Fruit fly (Drosophila melanogaster) whole organism, embryonic: ENCODE results near the gene CG8119.

Experiments used
- Aef1 ChIP-seq: fragments of 200-800 bp; sonication (Bioruptor generic); IDR thresholded peaks from 3 replicates; pipeline ENCODE4 v1.3.6; 2022; ENCODE audit warnings: missing biosample characterization, missing genetic modification characterization
- Atf3 ChIP-seq: fragments of 200-800 bp; sonication (Bioruptor generic); optimal IDR thresholded peaks from 3 replicates; lab custom pipeline; 2016; ENCODE audit warnings: missing biosample characterization, missing genetic modification characterization
- B-H2 ChIP-seq: fragments of 200-800 bp; sonication (Bioruptor generic); optimal IDR thresholded peaks from 2 replicates; lab custom pipeline; 2018; ENCODE audit warnings: missing biosample characterization, mild to moderate bottlenecking, missing genetic modification characterization
- BEAF-32 ChIP-seq: fragments of 200-800 bp; sonication (Bioruptor generic); optimal IDR thresholded peaks from 3 replicates; lab custom pipeline; 2017; ENCODE audit warnings: missing biosample characterization, missing genetic modification characterization, mild to moderate bottlenecking, moderate library complexity, missing genetic modification reagents
- CG10274 ChIP-seq: fragments of 200-800 bp; sonication (Bioruptor generic); optimal IDR thresholded peaks from 3 replicates; lab custom pipeline; 2017; ENCODE audit warnings: missing biosample characterization, mild to moderate bottlenecking, missing genetic modification characterization
- CG11723 ChIP-seq: fragments of 200-800 bp; sonication (Bioruptor generic); optimal IDR thresholded peaks from 2 replicates; lab custom pipeline; 2017; ENCODE audit warnings: missing biosample characterization, mild to moderate bottlenecking, missing genetic modification characterization
- CG1233 ChIP-seq: fragments of 200-800 bp; sonication (Bioruptor generic); optimal IDR thresholded peaks from 4 replicates; lab custom pipeline; 2018; ENCODE audit warnings: missing biosample characterization, mild to moderate bottlenecking, missing genetic modification characterization
- CG13624 ChIP-seq: fragments of 200-800 bp; sonication (Bioruptor generic); optimal IDR thresholded peaks from 2 replicates; lab custom pipeline; 2016; ENCODE audit warnings: missing biosample characterization, missing genetic modification characterization
- CG14667 ChIP-seq: fragments of 200-800 bp; sonication (Bioruptor generic); IDR thresholded peaks from 2 replicates; pipeline ENCODE4 v1.3.6; 2022; ENCODE audit warnings: missing biosample characterization, missing genetic modification characterization
- CG15601 ChIP-seq: fragments of 200-800 bp; sonication (Bioruptor generic); optimal IDR thresholded peaks from 3 replicates; lab custom pipeline; 2019; ENCODE audit warnings: missing biosample characterization, mild to moderate bottlenecking, missing genetic modification characterization, moderate library complexity
- CG1603 ChIP-seq: fragments of 200-800 bp; sonication (Bioruptor generic); optimal IDR thresholded peaks from 2 replicates; lab custom pipeline; 2019; ENCODE audit warnings: missing biosample characterization, mild to moderate bottlenecking, missing genetic modification characterization, moderate library complexity
- CG17328 ChIP-seq: fragments of 200-800 bp; sonication (Bioruptor generic); IDR thresholded peaks from 2 replicates; pipeline ENCODE4 v1.3.6; 2022; ENCODE audit warnings: missing biosample characterization, missing genetic modification characterization
- CG17912 ChIP-seq: fragments of 200-800 bp; sonication (Bioruptor generic); optimal IDR thresholded peaks from 2 replicates; lab custom pipeline; 2018; ENCODE audit warnings: missing biosample characterization, mild to moderate bottlenecking, missing genetic modification characterization
- CG2129 ChIP-seq: fragments of 200-800 bp; sonication (Bioruptor generic); IDR thresholded peaks from 2 replicates; pipeline ENCODE4 v1.3.6; 2022; ENCODE audit warnings: missing biosample characterization, missing genetic modification characterization; ENCODE audit not compliant: partially characterized antibody
- CG34224 ChIP-seq: fragments of 200-800 bp; sonication (Bioruptor generic); IDR thresholded peaks from 3 replicates; pipeline ENCODE4 v1.3.6; 2022; ENCODE audit warnings: missing biosample characterization, missing genetic modification characterization; ENCODE audit not compliant: partially characterized antibody
- CG34376 ChIP-seq: fragments of 200-800 bp; sonication (Bioruptor generic); optimal IDR thresholded peaks from 2 replicates; lab custom pipeline; 2018; ENCODE audit warnings: missing biosample characterization, mild to moderate bottlenecking, missing genetic modification characterization
- CG4424 ChIP-seq: fragments of 200-800 bp; sonication (Bioruptor generic); optimal IDR thresholded peaks from 3 replicates; lab custom pipeline; 2016; ENCODE audit warnings: missing biosample characterization, missing genetic modification characterization
- CG5180 ChIP-seq: fragments of 200-800 bp; sonication (Bioruptor generic); optimal IDR thresholded peaks from 3 replicates; lab custom pipeline; 2017; ENCODE audit warnings: missing biosample characterization, missing genetic modification characterization, mild to moderate bottlenecking, moderate library complexity, missing genetic modification reagents
- CG6791 ChIP-seq: fragments of 200-800 bp; sonication (Bioruptor generic); IDR thresholded peaks from 3 replicates; pipeline ENCODE4 v1.3.6; 2022; ENCODE audit warnings: missing biosample characterization, missing genetic modification characterization; ENCODE audit not compliant: partially characterized antibody
- CG7786 ChIP-seq: fragments of 200-800 bp; sonication (Bioruptor generic); optimal IDR thresholded peaks from 2 replicates; lab custom pipeline; 2016; ENCODE audit warnings: missing biosample characterization, missing genetic modification characterization
- Camta ChIP-seq: fragments of 200-800 bp; sonication (Bioruptor generic); optimal IDR thresholded peaks from 2 replicates; lab custom pipeline; 2016; ENCODE audit warnings: missing biosample characterization, missing genetic modification characterization
- Hmr ChIP-seq: fragments of 200-800 bp; sonication (Bioruptor generic); optimal IDR thresholded peaks from 3 replicates; lab custom pipeline; 2017; ENCODE audit warnings: mild to moderate bottlenecking, missing biosample characterization, missing genetic modification reagents, missing genetic modification characterization
- Mad ChIP-seq: fragments of 200-800 bp; sonication (Bioruptor generic); optimal IDR thresholded peaks from 2 replicates; lab custom pipeline; 2016; ENCODE audit warnings: missing biosample characterization, missing genetic modification characterization
- Nf-YA ChIP-seq: fragments of 200-800 bp; sonication (Bioruptor generic); IDR thresholded peaks from 2 replicates; pipeline ENCODE4 v1.3.6; 2022; ENCODE audit warnings: missing biosample characterization, missing genetic modification characterization
- Poxn ChIP-seq: fragments of 200-800 bp; sonication (Bioruptor generic); IDR thresholded peaks from 2 replicates; pipeline ENCODE4 v1.3.6; 2022; ENCODE audit warnings: missing biosample characterization, missing genetic modification characterization
- Six4 ChIP-seq: fragments of 200-800 bp; sonication (Bioruptor generic); optimal IDR thresholded peaks from 2 replicates; lab custom pipeline; 2016; ENCODE audit warnings: missing biosample characterization, missing genetic modification characterization
- Spps ChIP-seq: fragments of 200-800 bp; sonication (Bioruptor generic); optimal IDR thresholded peaks from 2 replicates; lab custom pipeline; 2018; ENCODE audit warnings: missing biosample characterization, mild to moderate bottlenecking, missing genetic modification characterization
- Sry-β ChIP-seq: fragments of 200-800 bp; sonication (Bioruptor generic); optimal IDR thresholded peaks from 2 replicates; lab custom pipeline; 2018; ENCODE audit warnings: missing biosample characterization, mild to moderate bottlenecking, missing genetic modification characterization, moderate library complexity
- Sry-δ ChIP-seq: fragments of 200-800 bp; sonication (Bioruptor generic); optimal IDR thresholded peaks from 2 replicates; lab custom pipeline; 2016; ENCODE audit warnings: missing biosample characterization, missing genetic modification characterization
- TFAM ChIP-seq: fragments of 200-800 bp; sonication (Bioruptor generic); optimal IDR thresholded peaks from 2 replicates; lab custom pipeline; 2017; ENCODE audit warnings: missing biosample characterization, missing genetic modification characterization, inconsistent platforms
- amos ChIP-seq: fragments of 200-800 bp; sonication (Bioruptor generic); IDR thresholded peaks from 2 replicates; pipeline ENCODE4 v1.3.6; 2022; ENCODE audit warnings: missing biosample characterization, missing genetic modification characterization; ENCODE audit not compliant: partially characterized antibody
- croc ChIP-seq: fragments of 200-800 bp; sonication (Bioruptor generic); conservative IDR thresholded peaks from 3 replicates; pipeline ENCODE4 v1.3.6; 2022; ENCODE audit warnings: missing biosample characterization, missing genetic modification characterization
- crp ChIP-seq, 2 experiments: fragments of 200-800 bp; sonication (Bioruptor generic); optimal IDR thresholded peaks; 2 replicates in 1 of 2; 3 replicates in 1 of 2; lab custom pipeline; 2017; ENCODE audit warnings: missing biosample characterization in 2 of 2, missing genetic modification characterization in 2 of 2, mild to moderate bottlenecking in 1 of 2, moderate library complexity in 1 of 2
- dan ChIP-seq: fragments of 200-800 bp; sonication (Bioruptor generic); IDR thresholded peaks from 2 replicates; pipeline ENCODE4 v1.3.6; 2022; ENCODE audit warnings: missing biosample characterization, missing genetic modification characterization
- disco-r ChIP-seq: fragments of 200-800 bp; sonication (Bioruptor generic); optimal IDR thresholded peaks from 2 replicates; lab custom pipeline; 2016; ENCODE audit warnings: missing biosample characterization, missing genetic modification characterization
- dmrt99B ChIP-seq: fragments of 200-800 bp; sonication (Bioruptor generic); optimal IDR thresholded peaks from 2 replicates; lab custom pipeline; 2018; ENCODE audit warnings: missing biosample characterization, mild to moderate bottlenecking, missing genetic modification characterization, moderate library complexity
- ems ChIP-seq: fragments of 200-800 bp; sonication (Bioruptor generic); optimal IDR thresholded peaks from 3 replicates; lab custom pipeline; 2016; ENCODE audit warnings: missing biosample characterization, missing genetic modification characterization
- eyg ChIP-seq: fragments of 200-800 bp; sonication (Bioruptor generic); optimal IDR thresholded peaks from 3 replicates; lab custom pipeline; 2016; ENCODE audit warnings: missing biosample characterization, missing genetic modification characterization
- fd102C ChIP-seq: fragments of 200-800 bp; sonication (Bioruptor generic); optimal IDR thresholded peaks from 2 replicates; lab custom pipeline; 2018; ENCODE audit warnings: missing biosample characterization, mild to moderate bottlenecking, missing genetic modification characterization, moderate library complexity
- gfzf ChIP-seq: fragments of 200-800 bp; sonication (Bioruptor generic); optimal IDR thresholded peaks from 2 replicates; lab custom pipeline; 2016; ENCODE audit warnings: missing biosample characterization, mild to moderate bottlenecking, missing genetic modification characterization, moderate library complexity
- gsb ChIP-seq: fragments of 200-800 bp; sonication (Bioruptor generic); IDR thresholded peaks from 2 replicates; pipeline ENCODE4 v1.3.6; 2022; ENCODE audit warnings: missing biosample characterization, missing genetic modification characterization
- gt ChIP-seq: fragments of 200-800 bp; sonication (Bioruptor generic); IDR thresholded peaks from 2 replicates; pipeline ENCODE4 v1.3.6; 2022; ENCODE audit warnings: missing biosample characterization, missing genetic modification characterization
- her ChIP-seq: fragments of 200-800 bp; sonication (Bioruptor generic); optimal IDR thresholded peaks from 2 replicates; lab custom pipeline; 2016; ENCODE audit warnings: missing biosample characterization, missing genetic modification characterization
- jumu ChIP-seq: fragments of 200-800 bp; sonication (Bioruptor generic); optimal IDR thresholded peaks from 3 replicates; lab custom pipeline; 2016; ENCODE audit warnings: missing biosample characterization, missing genetic modification characterization
- phol ChIP-seq: fragments of 200-800 bp; sonication (Bioruptor generic); optimal IDR thresholded peaks from 3 replicates; lab custom pipeline; 2018; ENCODE audit warnings: missing biosample characterization, mild to moderate bottlenecking, missing genetic modification characterization, moderate library complexity
- pzg ChIP-seq: fragments of 200-800 bp; sonication (Bioruptor generic); optimal IDR thresholded peaks from 3 replicates; lab custom pipeline; 2018; ENCODE audit warnings: missing biosample characterization, mild to moderate bottlenecking, missing genetic modification characterization, moderate library complexity
- ranshi ChIP-seq: fragments of 200-800 bp; sonication (Bioruptor generic); IDR thresholded peaks from 2 replicates; pipeline ENCODE4 v1.3.6; 2022; ENCODE audit warnings: missing biosample characterization, missing genetic modification characterization
- tna ChIP-seq: fragments of 200-800 bp; sonication (Bioruptor generic); IDR thresholded peaks from 2 replicates; pipeline ENCODE4 v1.3.6; 2022; ENCODE audit warnings: missing biosample characterization, missing genetic modification characterization; ENCODE audit not compliant: partially characterized antibody
- zen ChIP-seq: fragments of 200-800 bp; sonication (Bioruptor generic); optimal IDR thresholded peaks from 3 replicates; lab custom pipeline; 2018; ENCODE audit warnings: missing biosample characterization, mild to moderate bottlenecking, missing genetic modification characterization, moderate library complexity

CG8119 gene

DNA sequence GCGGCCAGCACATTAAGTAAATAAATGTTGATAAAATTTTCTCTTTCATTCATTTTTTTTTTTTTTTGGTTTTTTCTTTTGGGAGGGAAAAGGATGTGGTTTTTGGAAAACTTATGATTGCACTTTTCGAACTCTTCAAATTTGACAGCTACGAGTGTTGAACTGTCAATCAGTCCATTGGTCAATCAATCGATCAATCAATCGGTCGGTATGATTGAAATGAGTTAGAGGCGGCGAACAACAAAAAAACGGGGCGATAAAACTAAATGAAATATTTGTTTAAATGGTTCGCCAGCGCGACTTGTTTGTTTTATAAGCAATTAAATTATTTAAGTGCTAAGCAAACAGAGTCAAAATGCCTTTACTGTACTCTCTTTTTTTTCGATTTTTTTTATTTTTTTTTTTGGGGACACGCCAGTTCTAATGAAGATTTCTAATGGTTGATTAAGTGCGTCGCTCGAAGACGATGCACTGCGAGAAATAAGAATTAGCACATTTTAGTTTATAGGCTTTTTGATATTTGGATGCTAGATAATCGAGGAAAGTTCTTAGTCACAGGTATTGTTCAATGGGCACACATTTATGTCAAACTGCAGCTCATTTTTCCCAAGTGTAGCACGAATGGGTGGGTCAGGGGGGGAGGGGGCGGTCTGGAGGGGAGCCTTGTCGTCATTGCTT lies 43.3 kb upstream of the CG8119 start (continued):
- TF ChIP-seq disco-r (GFP tag; lab: Kevin White, UChicago) (peak; percentile 25), phol (tag; lab: Kevin White, UChicago) (peak; percentile 82), gsb (GFP tag; lab: Robert Waterston, UW) (peak; percentile 62), dmrt99B (tag; lab: Kevin White, UChicago) (peak; percentile 86), CG2129 (GFP tag; lab: Robert Waterston, UW) (no peak), zen (peak; percentile 50), Spps (peak; percentile 1), Poxn (no peak), gt (peak; percentile 56; the same call in 1 of the 2 replicates), eyg (GFP tag; lab: Kevin White, UChicago) (peak; percentile 31), CG1233 (GFP tag; lab: Kevin White, UChicago) (peak; percentile 76), CG11723 (GFP tag; lab: Kevin White, UChicago) (peak; percentile 72), B-H2 (GFP tag; lab: Kevin White, UChicago) (peak; percentile 29), CG15601 (tag; lab: Kevin White, UChicago) (peak; percentile 72), Hmr (GFP tag; lab: Kevin White, UChicago) (peak; percentile 66), fd102C (GFP tag; lab: Kevin White, UChicago) (no peak), BEAF-32 (no peak), CG10274 (peak; percentile 60), CG1603 (peak; percentile 79), pzg (no peak), CG17912 (GFP tag; lab: Kevin White, UChicago) (peak; percentile 5), Sry-β (GFP tag; lab: Kevin White, UChicago) (peak; percentile 46), her (GFP tag; lab: Kevin White, UChicago) (peak; percentile 59), CG7786 (peak; percentile 77), Nf-YA (GFP tag; lab: Robert Waterston, UW) (peak; percentile 54), ranshi (GFP tag; lab: Robert Waterston, UW) (peak; percentile 76), CG4424 (GFP tag; lab: Kevin White, UChicago) (peak; percentile 85), CG34224 (GFP tag; lab: Robert Waterston, UW) (no peak), Sry-δ (GFP tag; lab: Kevin White, UChicago) (peak; percentile 27), Mad (GFP tag; lab: Kevin White, UChicago) (peak; percentile 63), dan (GFP tag; lab: Robert Waterston, UW) (peak; percentile 56; the same call in 1 of the 2 replicates), CG34376 (GFP tag; lab: Kevin White, UChicago) (no peak), jumu (peak; percentile 77), CG6791 (GFP tag; lab: Robert Waterston, UW) (no peak), Six4 (GFP tag; lab: Kevin White, UChicago) (peak; percentile 87), amos (no peak), Camta (GFP tag; lab: Kevin White, UChicago) (peak; percentile 68), crp (GFP tag; optimal IDR thresholded peaks at IDR 0.05; lab: Kevin White, UChicago) (peak in 1 of 2 experiments; percentile 25), croc (peak; percentile 59; the same call in 2 of the 3 replicates), CG13624 (GFP tag; lab: Kevin White, UChicago) (peak; percentile 61), Aef1 (GFP tag; lab: Robert Waterston, UW) (peak; percentile 78), CG17328 (GFP tag; lab: Robert Waterston, UW) (peak; percentile 69), ems (GFP tag; lab: Kevin White, UChicago) (peak; percentile 66), CG5180 (GFP tag; lab: Kevin White, UChicago) (peak; percentile 59), tna (GFP tag; lab: Robert Waterston, UW) (no peak), CG14667 (GFP tag; lab: Robert Waterston, UW) (peak; percentile 69), Atf3 (GFP tag; lab: Kevin White, UChicago) (peak; percentile 54), TFAM (GFP tag; lab: Kevin White, UChicago) (peak; percentile 52), gfzf (no peak)
